Worm (Caenorhabditis elegans): ENCODE measurements around the gene nhr-222.
A peak's percentile ranks its signal among the peaks of the same experiment; 100 is the strongest.

The nhr-222 gene

DNA sequence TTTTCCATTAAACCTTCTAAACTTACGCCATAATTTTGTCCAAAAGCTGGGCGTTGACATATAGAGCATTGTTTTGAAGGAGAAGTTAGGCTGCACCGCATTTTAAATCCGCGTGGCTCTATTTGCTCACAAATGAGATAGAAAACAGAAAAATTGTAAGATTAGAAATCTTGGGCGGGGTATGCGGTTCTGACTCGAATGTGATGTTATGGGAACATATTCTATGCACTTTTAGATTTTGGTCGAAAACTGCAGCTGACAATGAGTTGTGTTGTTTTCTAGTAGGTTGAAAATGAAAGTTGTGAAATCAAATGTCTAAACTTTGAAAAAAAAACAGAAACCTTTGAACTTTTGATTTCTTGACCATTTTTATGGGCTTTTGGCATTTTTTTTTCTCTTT is at the start of gene nhr-222:
Gene nhr-222 (minus strand): TSS at position 101 of the 400 bp plus-strand sequence.
- TF ChIP-seq cog-1 (tag; optimal IDR thresholded peaks at IDR 0.05) (no peak), ref-1 (GFP tag; conservative IDR thresholded peaks at IDR 0.05) (no peak), ztf-23 (GFP tag; IDR thresholded peaks at IDR 0.05) (no peak), klf-2 (GFP tag; conservative IDR thresholded peaks at IDR 0.05) (no peak), flt-1 (GFP tag; IDR thresholded peaks at IDR 0.05) (no peak), med-1 (GFP tag; optimal IDR thresholded peaks at IDR 0.05; ENCODE audit: insufficient read depth) (no peak), T22C8.4 (GFP tag; IDR thresholded peaks at IDR 0.05) (no peak), ztf-29 (GFP tag; IDR thresholded peaks at IDR 0.05) (no peak), tab-1 (GFP tag; IDR thresholded peaks at IDR 0.05) (no peak)

DNA sequence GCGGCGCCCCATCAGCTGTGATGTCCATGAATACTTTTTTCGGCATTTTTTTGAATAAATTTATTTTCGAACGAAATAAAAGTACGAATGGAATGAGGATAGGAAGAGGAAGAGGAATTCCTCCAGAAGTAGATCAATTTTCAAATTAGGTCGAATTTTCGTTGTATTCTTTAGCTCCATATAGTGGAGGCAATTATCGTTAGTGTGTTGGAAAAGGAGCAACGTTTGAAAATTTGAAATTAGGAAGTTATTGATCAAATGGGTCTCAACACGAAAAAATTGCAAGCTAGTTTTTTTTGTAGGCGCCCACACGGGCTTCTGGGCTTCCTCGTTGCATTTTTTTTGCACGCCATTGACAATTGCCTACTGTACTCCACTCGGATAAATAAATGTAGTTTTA is 48.9 kb upstream of the nhr-222 start, which contains the start of gene T22F3.12:
Gene T22F3.12 (minus strand): TSS at position 101 of the 400 bp plus-strand sequence.
- TF ChIP-seq T22C8.4 (GFP tag; IDR thresholded peaks at IDR 0.05) = no peak
- no peak for TF ChIP-seq ztf-29 (GFP tag; IDR thresholded peaks at IDR 0.05)
- no peak for TF ChIP-seq klf-2 (GFP tag; conservative IDR thresholded peaks at IDR 0.05)
- no peak for TF ChIP-seq cog-1 (tag; optimal IDR thresholded peaks at IDR 0.05)
- no peak for TF ChIP-seq flt-1 (GFP tag; IDR thresholded peaks at IDR 0.05)
- TF ChIP-seq tab-1 (GFP tag; IDR thresholded peaks at IDR 0.05) = no peak
- no peak for TF ChIP-seq med-1 (GFP tag; optimal IDR thresholded peaks at IDR 0.05; ENCODE audit: insufficient read depth)
- TF ChIP-seq ref-1 (GFP tag; conservative IDR thresholded peaks at IDR 0.05) = no peak
- no peak for TF ChIP-seq ztf-23 (GFP tag; IDR thresholded peaks at IDR 0.05)

- TF ChIP-seq flt-1 (GFP tag; IDR thresholded peaks at IDR 0.05) (no peak), tab-1 (GFP tag; IDR thresholded peaks at IDR 0.05) (no peak), ztf-23 (GFP tag; IDR thresholded peaks at IDR 0.05) (no peak), klf-2 (GFP tag; conservative IDR thresholded peaks at IDR 0.05) (no peak), ztf-29 (GFP tag; IDR thresholded peaks at IDR 0.05) (no peak), cog-1 (tag; optimal IDR thresholded peaks at IDR 0.05) (no peak), med-1 (GFP tag; optimal IDR thresholded peaks at IDR 0.05; ENCODE audit: insufficient read depth) (no peak), T22C8.4 (GFP tag; IDR thresholded peaks at IDR 0.05) (no peak), ref-1 (GFP tag; conservative IDR thresholded peaks at IDR 0.05) (no peak)
Observed at ce11 chrV:3588223-3588622, 45.0 kb upstream of the nhr-222 start.

- peak; percentile 76 for TF ChIP-seq ztf-23 (GFP tag; IDR thresholded peaks at IDR 0.05)
- no peak for TF ChIP-seq ref-1 (GFP tag; conservative IDR thresholded peaks at IDR 0.05)
- TF ChIP-seq cog-1 (tag; optimal IDR thresholded peaks at IDR 0.05) = no peak
- peak; percentile 81; the same call in 1 of the 2 replicates for TF ChIP-seq tab-1 (GFP tag; IDR thresholded peaks at IDR 0.05)
- TF ChIP-seq med-1 (GFP tag; optimal IDR thresholded peaks at IDR 0.05; ENCODE audit: insufficient read depth) = peak; percentile 66
- 0 out of 2 replicates have a peak, but pooled peaks have one; percentile 57 for TF ChIP-seq klf-2 (GFP tag; conservative IDR thresholded peaks at IDR 0.05)
- 0 out of 2 replicates have a peak, but pooled peaks have one; percentile 15 for TF ChIP-seq T22C8.4 (GFP tag; IDR thresholded peaks at IDR 0.05)
- TF ChIP-seq flt-1 (GFP tag; IDR thresholded peaks at IDR 0.05) = peak; percentile 74
- TF ChIP-seq ztf-29 (GFP tag; IDR thresholded peaks at IDR 0.05) = peak; percentile 49; the same call in 1 of the 2 replicates
Observed at ce11 chrV:3587633-3588032, 44.4 kb upstream of the nhr-222 start.

- TF ChIP-seq ref-1 (GFP tag; conservative IDR thresholded peaks at IDR 0.05) (no peak), med-1 (GFP tag; optimal IDR thresholded peaks at IDR 0.05; ENCODE audit: insufficient read depth) (no peak), flt-1 (GFP tag; IDR thresholded peaks at IDR 0.05) (no peak), cog-1 (tag; optimal IDR thresholded peaks at IDR 0.05) (no peak), tab-1 (GFP tag; IDR thresholded peaks at IDR 0.05) (no peak)
Observed at ce11 chrV:3586014-3586689, 42.9 kb upstream of the nhr-222 start, which contains the start of the genes rpl-11.1 and T22F3.2. Gene rpl-11.1, minus strand, starts transcription at chrV:3586064. Gene T22F3.2, plus strand, starts transcription at chrV:3586639.

ce11 chrV:3585011-3585410 is 41.8 kb upstream of the nhr-222 start:
- TF ChIP-seq tab-1 (GFP tag; IDR thresholded peaks at IDR 0.05) (no peak), ref-1 (GFP tag; conservative IDR thresholded peaks at IDR 0.05) (no peak), flt-1 (GFP tag; IDR thresholded peaks at IDR 0.05) (no peak), cog-1 (tag; optimal IDR thresholded peaks at IDR 0.05) (no peak)

ce11 chrV:3583622-3584021 is 40.4 kb upstream of the nhr-222 start:
- TF ChIP-seq tab-1 (GFP tag; IDR thresholded peaks at IDR 0.05) (no peak), med-1 (GFP tag; optimal IDR thresholded peaks at IDR 0.05; ENCODE audit: insufficient read depth) (no peak), ref-1 (GFP tag; conservative IDR thresholded peaks at IDR 0.05) (no peak), T22C8.4 (GFP tag; IDR thresholded peaks at IDR 0.05) (no peak), flt-1 (GFP tag; IDR thresholded peaks at IDR 0.05) (no peak), cog-1 (tag; optimal IDR thresholded peaks at IDR 0.05) (no peak), ztf-29 (GFP tag; IDR thresholded peaks at IDR 0.05) (no peak), klf-2 (GFP tag; conservative IDR thresholded peaks at IDR 0.05) (no peak), ztf-23 (GFP tag; IDR thresholded peaks at IDR 0.05) (no peak)

ce11 chrV:3582671-3583070 is 39.4 kb upstream of the nhr-222 start:
- no peak for TF ChIP-seq cog-1 (tag; optimal IDR thresholded peaks at IDR 0.05)
- TF ChIP-seq flt-1 (GFP tag; IDR thresholded peaks at IDR 0.05) = no peak
- no peak for TF ChIP-seq ref-1 (GFP tag; conservative IDR thresholded peaks at IDR 0.05)
- TF ChIP-seq ztf-29 (GFP tag; IDR thresholded peaks at IDR 0.05) = no peak
- no peak for TF ChIP-seq T22C8.4 (GFP tag; IDR thresholded peaks at IDR 0.05)
- TF ChIP-seq tab-1 (GFP tag; IDR thresholded peaks at IDR 0.05) = no peak
- TF ChIP-seq med-1 (GFP tag; optimal IDR thresholded peaks at IDR 0.05; ENCODE audit: insufficient read depth) = no peak
- no peak for TF ChIP-seq ztf-23 (GFP tag; IDR thresholded peaks at IDR 0.05)
- no peak for TF ChIP-seq klf-2 (GFP tag; conservative IDR thresholded peaks at IDR 0.05)

DNA sequence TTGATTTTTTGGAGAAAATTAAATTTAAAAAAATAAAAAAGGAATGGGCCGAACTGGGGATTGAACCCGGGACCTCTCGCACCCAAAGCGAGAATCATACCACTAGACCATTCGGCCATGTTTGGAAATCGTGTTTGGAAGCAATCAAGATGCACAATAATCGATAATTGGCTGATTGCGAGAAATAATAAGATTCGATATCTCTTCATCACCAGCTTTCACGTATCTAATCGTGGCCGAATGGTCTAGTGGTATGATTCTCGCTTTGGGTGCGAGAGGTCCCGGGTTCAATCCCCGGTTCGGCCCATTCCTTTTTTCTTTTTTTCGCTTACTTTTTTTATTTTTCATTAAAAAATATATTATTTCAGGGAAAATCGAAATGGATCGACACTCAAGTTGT is 38.8 kb upstream of the nhr-222 start:
- TF ChIP-seq klf-2 (GFP tag; conservative IDR thresholded peaks at IDR 0.05) (no peak), T22C8.4 (GFP tag; IDR thresholded peaks at IDR 0.05) (peak; percentile 45)

DNA sequence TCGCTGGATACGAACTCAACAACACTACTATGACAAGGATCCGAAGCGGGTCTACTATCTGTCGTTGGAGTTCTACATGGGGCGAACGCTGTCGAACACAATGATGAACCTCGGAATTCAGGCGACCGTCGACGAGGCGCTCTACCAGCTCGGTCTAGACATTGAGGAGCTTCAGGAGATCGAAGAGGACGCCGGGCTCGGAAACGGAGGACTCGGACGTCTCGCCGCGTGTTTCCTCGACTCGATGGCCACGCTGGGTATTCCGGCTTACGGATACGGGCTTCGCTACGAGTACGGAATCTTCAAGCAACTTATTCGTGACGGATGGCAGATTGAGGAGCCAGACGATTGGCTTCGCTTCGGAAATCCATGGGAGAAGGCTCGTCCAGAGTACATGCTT is 38.4 kb upstream of the nhr-222 start:
- TF ChIP-seq ref-1 (GFP tag; conservative IDR thresholded peaks at IDR 0.05) = no peak
- no peak for TF ChIP-seq med-1 (GFP tag; optimal IDR thresholded peaks at IDR 0.05; ENCODE audit: insufficient read depth)
- no peak for TF ChIP-seq flt-1 (GFP tag; IDR thresholded peaks at IDR 0.05)
- TF ChIP-seq klf-2 (GFP tag; conservative IDR thresholded peaks at IDR 0.05) = no peak
- no peak for TF ChIP-seq cog-1 (tag; optimal IDR thresholded peaks at IDR 0.05)
- no peak for TF ChIP-seq ztf-29 (GFP tag; IDR thresholded peaks at IDR 0.05)
- no peak for TF ChIP-seq T22C8.4 (GFP tag; IDR thresholded peaks at IDR 0.05)
- no peak for TF ChIP-seq ztf-23 (GFP tag; IDR thresholded peaks at IDR 0.05)
- TF ChIP-seq tab-1 (GFP tag; IDR thresholded peaks at IDR 0.05) = no peak
